Fruit fly (Drosophila melanogaster) whole organism, adult: Measurements from ENCODE around the gene CG13924.

Experiments
- CG11617 ChIP-seq: fragments of 200-800 bp; sonication (Bioruptor generic); optimal IDR thresholded peaks from 2 replicates; lab custom pipeline; 2017; ENCODE audit warnings: mild to moderate bottlenecking, missing biosample characterization, missing genetic modification reagents, missing genetic modification characterization
- CG1620 ChIP-seq: fragments of 200-800 bp; sonication (Bioruptor generic); optimal IDR thresholded peaks from 2 replicates; lab custom pipeline; 2016; ENCODE audit warnings: missing biosample characterization, missing genetic modification characterization
- bab1 ChIP-seq: fragments of 200-800 bp; sonication (Bioruptor generic); optimal IDR thresholded peaks from 3 replicates; lab custom pipeline; 2019; ENCODE audit warnings: missing biosample characterization, mild to moderate bottlenecking, missing genetic modification characterization, moderate library complexity
- pad ChIP-seq: fragments of 200-800 bp; sonication (Bioruptor generic); optimal IDR thresholded peaks from 3 replicates; lab custom pipeline; 2017; ENCODE audit warnings: missing biosample characterization, missing genetic modification characterization, mild to moderate bottlenecking, moderate library complexity, missing genetic modification reagents

DNA sequence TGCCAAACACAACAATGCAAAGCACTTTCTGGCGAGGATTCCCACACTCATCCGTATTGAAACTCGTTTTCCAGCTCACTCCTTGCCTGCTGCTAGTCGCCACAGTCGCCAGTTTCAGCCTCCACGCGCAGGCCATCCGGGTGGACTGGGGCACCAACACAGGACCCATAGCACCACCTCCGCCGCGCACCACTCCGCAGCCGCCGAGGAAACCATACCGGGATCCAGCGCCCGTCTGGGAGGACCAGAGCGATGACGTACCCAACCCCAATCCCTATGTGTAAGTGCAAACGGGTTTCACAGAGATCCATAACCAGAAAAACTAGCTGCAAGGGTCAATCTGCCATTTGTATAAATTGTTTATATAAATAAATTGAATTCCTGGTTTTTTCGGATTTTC lies 48.7 kb upstream of the CG13924 start:
- TF ChIP-seq bab1, result no peak
- no peak for TF ChIP-seq pad (GFP tag; lab: Kevin White, UChicago)
- no peak for TF ChIP-seq CG1620 (GFP tag; lab: Kevin White, UChicago)
- TF ChIP-seq CG11617, result no peak
